Worm (Caenorhabditis elegans): ENCODE results near the gene srv-1.

ce11 chrIII:6848654-6849204 is 1.5 kb upstream of the srv-1 start, which contains the start of gene dhhc-5:
- TF ChIP-seq T22C8.4 (GFP tag; IDR thresholded peaks at IDR 0.05) (no peak), klf-2 (GFP tag; conservative IDR thresholded peaks at IDR 0.05) (no peak), flt-1 (GFP tag; IDR thresholded peaks at IDR 0.05) (no peak), med-1 (GFP tag; optimal IDR thresholded peaks at IDR 0.05; ENCODE audit: insufficient read depth) (no peak), cog-1 (tag; optimal IDR thresholded peaks at IDR 0.05) (no peak), tab-1 (GFP tag; IDR thresholded peaks at IDR 0.05) (no peak)
